Worm (Caenorhabditis elegans) whole organism, L4 larva: ENCODE data around the gene clec-264.

Experiments
- ctbp-1 ChIP-seq: fragments of 200-800 bp; sonication (Bioruptor generic); IDR thresholded peaks from 2 replicates; pipeline ENCODE4 v1.3.6; 2022; ENCODE audit warnings: missing genetic modification reagents, missing genetic modification characterization, missing compliant biosample characterization
- duxl-1 ChIP-seq: sonication (generic microtip); optimal IDR thresholded peaks from 2 replicates; lab custom pipeline; 2016; ENCODE audit warnings: mild to moderate bottlenecking, missing genetic modification characterization, moderate library complexity, missing compliant biosample characterization; ENCODE audit not compliant: poor library complexity

DNA sequence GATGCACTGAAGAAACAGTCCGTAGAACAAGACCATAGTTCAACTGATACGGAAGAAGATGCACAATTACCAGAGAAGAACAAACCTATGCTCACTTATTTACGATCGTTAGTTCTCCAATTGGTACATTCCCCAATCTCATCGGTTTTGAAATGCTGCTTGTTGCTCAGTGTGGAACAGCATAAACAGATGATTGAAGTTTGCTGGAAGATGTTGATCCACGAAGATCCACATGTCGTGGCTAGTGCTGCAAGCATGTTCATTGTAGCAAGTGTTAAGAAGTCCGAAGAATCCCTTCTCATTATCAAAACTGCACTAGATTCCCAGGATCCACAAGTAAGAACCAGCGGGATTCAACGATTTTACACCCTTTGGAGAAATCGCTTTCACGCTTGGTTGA, 41.4 kb upstream of the clec-264 start:
- TF ChIP-seq duxl-1 (tag; lab: Kevin White, UChicago) = no peak
- TF ChIP-seq ctbp-1 (GFP tag; lab: Robert Waterston, UW) = no peak
